Fruit fly (Drosophila melanogaster): ENCODE data around the gene CG6790.

CG6790 gene

DNA sequence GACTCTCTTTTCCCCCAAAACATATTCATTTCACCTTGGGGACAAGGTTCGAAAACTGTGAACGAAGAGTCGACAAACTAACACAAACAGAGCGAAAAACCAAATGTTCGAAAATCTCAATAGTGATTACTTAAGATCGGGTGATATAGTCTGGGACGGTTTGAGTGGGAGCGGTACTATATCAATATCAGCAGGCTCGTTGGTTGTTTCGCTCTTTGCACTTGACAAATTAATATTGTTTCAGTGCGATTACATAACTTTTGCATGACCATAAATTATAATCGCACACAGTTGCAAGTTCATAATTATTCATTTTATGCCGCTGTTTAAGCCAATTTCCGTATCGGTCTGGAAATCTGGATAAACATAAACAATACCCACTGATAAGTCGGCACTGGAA is 16.9 kb downstream of the CG6790 start:
- no peak for TF ChIP-seq CG17801 (GFP tag; optimal IDR thresholded peaks at IDR 0.05; ENCODE audit: partially characterized antibody)

DNA sequence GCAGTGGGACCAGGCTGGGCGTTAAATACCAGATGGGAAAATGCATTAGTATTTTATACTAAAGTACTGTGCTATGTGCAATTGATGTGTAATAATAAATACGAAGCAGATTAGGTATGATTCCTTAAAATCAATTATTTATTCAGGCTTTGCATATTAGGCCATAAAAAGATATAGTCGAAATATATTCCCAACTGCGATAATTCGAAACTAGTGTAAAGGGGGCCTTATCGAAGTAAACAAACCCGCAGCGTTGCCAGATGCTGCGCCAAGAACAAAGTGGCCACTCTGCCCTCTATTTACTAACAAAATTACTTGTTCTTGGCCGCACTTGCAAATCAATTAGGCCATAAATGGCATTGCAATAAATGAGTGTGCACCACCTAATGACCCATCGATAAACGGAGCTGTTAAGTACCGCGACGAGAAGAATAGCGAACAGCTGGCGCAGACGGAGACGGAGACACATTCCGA is 21.0 kb downstream of the CG6790 start, which contains the start of gene CG10898:
Gene CG10898 (plus strand): TSS at position 285 of the 474 bp plus-strand sequence.
- peak; percentile 69 for TF ChIP-seq CG17801 (GFP tag; optimal IDR thresholded peaks at IDR 0.05; ENCODE audit: partially characterized antibody)

DNA sequence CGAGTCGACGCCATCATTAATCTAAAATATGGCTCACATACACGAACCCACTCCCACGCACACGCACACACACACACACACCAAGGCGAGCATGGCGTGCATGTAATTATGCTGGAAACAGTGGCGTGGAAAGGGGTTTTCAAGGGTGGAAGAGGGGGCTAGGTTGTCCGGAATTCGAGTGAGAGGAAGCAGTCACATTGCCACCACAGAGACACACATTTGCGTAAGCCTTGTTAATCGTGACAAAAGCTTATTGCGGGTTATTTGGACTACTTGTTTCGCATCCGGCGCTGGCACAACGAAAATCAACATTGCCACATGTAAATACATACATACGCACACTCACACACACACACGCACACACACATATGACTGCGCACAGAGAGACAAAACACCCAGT is 23.6 kb downstream of the CG6790 start:
- no peak for TF ChIP-seq CG17801 (GFP tag; optimal IDR thresholded peaks at IDR 0.05; ENCODE audit: partially characterized antibody)

DNA sequence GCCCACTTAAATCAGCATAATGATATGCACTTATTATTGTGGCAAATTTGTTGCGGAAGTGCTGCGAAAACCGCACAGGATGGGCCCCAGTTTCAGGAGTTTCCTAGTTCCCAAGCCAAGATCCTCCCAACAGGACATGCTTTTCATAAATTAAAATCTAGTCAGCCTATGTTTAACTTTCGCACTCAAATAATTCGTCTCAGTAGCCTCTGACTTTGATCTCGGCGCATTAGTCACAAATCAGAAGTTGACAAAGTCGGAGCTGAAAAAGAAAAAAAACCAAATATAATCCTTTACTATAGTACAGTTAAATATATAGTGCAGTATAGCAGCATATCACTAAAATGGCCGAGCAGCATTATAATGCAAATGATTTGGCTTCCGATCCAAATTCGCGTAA is 24.7 kb downstream of the CG6790 start, which contains the start of gene CG14708:
Gene CG14708 (plus strand): TSS at position 301 of the 400 bp plus-strand sequence.
- TF ChIP-seq CG17801 (GFP tag; optimal IDR thresholded peaks at IDR 0.05; ENCODE audit: partially characterized antibody) = no peak

DNA sequence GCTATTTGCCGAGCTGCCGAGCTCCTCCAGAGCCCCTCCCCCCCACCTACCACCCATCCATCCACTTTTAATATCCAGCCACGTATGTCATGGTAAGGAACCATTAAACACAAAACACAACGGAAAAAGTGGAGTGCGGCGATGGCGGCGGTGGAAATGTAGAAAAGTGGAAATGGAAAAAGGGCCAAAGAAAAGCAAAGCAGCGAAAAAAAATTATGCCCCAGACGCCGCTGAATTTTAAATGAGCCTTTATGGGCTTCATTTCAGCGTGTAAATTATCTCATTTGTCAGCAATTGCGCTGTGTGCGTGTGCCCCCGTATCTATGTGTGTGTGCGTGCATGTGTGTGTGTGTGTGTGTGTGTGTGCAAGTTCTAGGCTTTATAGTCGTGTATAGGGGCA is 27.5 kb downstream of the CG6790 start:
- no peak for TF ChIP-seq CG17801 (GFP tag; optimal IDR thresholded peaks at IDR 0.05; ENCODE audit: partially characterized antibody)

DNA sequence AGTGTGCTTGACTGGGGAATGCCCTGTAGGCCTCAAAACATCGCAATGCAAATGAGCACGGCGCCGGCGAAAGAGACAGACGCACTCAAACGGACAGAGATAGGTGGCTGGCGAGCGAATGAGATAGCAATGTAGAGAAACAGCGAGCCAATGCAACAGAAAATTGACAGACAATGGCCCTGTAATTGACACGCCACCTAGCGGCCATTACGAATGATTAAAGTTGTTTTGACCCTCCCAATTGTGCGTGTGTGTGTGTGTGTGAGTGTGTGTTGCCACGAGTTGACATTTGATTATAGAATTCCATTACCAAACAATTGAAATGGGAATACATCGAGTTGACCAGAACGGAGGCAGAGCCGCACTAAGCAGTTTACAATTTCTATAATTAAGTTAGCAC is 34.4 kb downstream of the CG6790 start:
- TF ChIP-seq CG17801 (GFP tag; optimal IDR thresholded peaks at IDR 0.05; ENCODE audit: partially characterized antibody) = no peak

DNA sequence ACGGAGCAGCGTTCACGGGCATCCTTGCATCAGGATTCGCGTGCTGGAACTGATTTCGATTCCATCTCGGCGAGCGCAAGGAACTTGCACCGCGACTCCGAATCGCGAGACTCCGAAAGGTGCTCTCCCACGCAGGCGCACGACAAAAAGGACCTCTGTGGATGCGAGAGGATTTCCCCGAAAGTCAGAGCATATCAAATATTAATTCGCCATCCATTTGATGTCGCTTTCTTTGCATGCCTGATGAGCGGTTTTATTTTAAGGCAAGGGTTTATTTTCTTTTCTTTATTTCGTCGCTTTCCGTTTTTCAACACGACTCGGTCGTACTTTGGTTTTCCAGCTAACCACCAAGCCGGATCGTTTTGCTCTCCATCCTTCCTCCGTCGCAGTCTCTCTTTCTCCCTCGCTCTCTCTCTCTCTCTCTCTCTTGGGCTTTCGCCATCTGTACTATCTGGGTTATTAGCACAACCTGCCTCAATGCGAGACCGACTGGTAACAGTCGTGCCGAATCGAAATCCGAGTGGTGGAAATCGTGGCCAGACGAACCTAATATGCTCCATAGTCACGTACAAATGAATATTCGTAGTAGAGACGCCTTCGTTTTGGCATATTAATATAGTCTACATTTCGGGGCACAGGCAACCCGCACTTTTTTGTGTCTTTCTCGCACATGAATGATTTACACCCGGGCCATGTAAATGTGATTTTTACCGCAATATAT is 35.5 kb downstream of the CG6790 start, which contains the start of gene dpr4:
Gene dpr4 (minus strand): TSS at position 51 of the 721 bp plus-strand sequence.
- no peak for TF ChIP-seq CG17801 (GFP tag; optimal IDR thresholded peaks at IDR 0.05; ENCODE audit: partially characterized antibody)

DNA sequence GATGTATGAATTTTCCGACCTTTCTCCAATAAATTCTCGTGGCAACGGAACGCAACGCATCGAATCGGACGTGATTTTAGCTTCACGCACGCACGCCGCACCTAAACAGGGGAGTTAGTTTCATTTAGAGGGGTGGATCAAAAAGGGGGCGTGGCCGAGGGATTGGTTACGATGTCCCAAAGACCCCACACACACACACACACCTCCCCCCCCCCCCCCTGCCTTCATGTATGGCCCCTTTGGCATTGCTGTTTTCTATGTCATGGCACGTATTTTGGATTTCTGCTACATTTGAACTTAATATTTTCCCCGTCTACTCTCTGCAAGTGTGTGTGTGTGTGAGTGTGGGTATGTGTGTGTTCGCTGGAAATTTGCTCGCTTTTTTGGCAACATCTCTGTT is 46.7 kb downstream of the CG6790 start:
- no peak for TF ChIP-seq CG17801 (GFP tag; optimal IDR thresholded peaks at IDR 0.05; ENCODE audit: partially characterized antibody)

Measured in ovary, adult (tissue).